Worm (Caenorhabditis elegans) whole organism, young adult: ENCODE measurements around the gene cpz-2.

Experiments
- B0261.1 ChIP-seq: sonication (generic microtip); optimal IDR thresholded peaks from 2 replicates; lab custom pipeline; 2016; ENCODE audit warnings: mild to moderate bottlenecking, missing genetic modification characterization, moderate library complexity, missing compliant biosample characterization
- C06A6.2 ChIP-seq: fragments of 200-800 bp; sonication (Bioruptor generic); conservative IDR thresholded peaks from 2 replicates; pipeline ENCODE4 v1.3.6; 2022; ENCODE audit warnings: missing genetic modification characterization, missing compliant biosample characterization
- F10E7.11 ChIP-seq: sonication (generic microtip); optimal IDR thresholded peaks from 2 replicates; lab custom pipeline; 2017; ENCODE audit warnings: mild to moderate bottlenecking, missing genetic modification characterization, moderate library complexity, missing compliant biosample characterization
- K11D2.4 ChIP-seq: fragments of 200-800 bp; sonication (Bioruptor generic); IDR thresholded peaks from 2 replicates; pipeline ENCODE4 v1.3.6; 2022; ENCODE audit warnings: missing genetic modification reagents, missing genetic modification characterization, missing compliant biosample characterization
- T26A5.8 ChIP-seq: sonication (generic microtip); optimal IDR thresholded peaks from 2 replicates; lab custom pipeline; 2016; ENCODE audit warnings: missing genetic modification characterization, missing compliant biosample characterization
- Y56A3A.18 ChIP-seq: fragments of 200-800 bp; sonication (Bioruptor generic); IDR thresholded peaks from 2 replicates; pipeline ENCODE4 v1.3.6; 2022; ENCODE audit warnings: missing genetic modification reagents, missing genetic modification characterization, missing compliant biosample characterization
- Y95B8A.8 ChIP-seq: fragments of 200-800 bp; sonication (Bioruptor generic); IDR thresholded peaks from 2 replicates; pipeline ENCODE4 v1.3.6; 2022; ENCODE audit warnings: missing genetic modification reagents, missing genetic modification characterization, missing compliant biosample characterization
- aptf-2 ChIP-seq: fragments of 200-800 bp; sonication (Bioruptor generic); conservative IDR thresholded peaks from 2 replicates; pipeline ENCODE4 v1.3.6; 2022; ENCODE audit warnings: missing genetic modification reagents, missing genetic modification characterization, missing compliant biosample characterization
- bed-1 ChIP-seq: fragments of 200-800 bp; sonication (Bioruptor generic); IDR thresholded peaks from 2 replicates; pipeline ENCODE4 v1.3.6; 2022; ENCODE audit warnings: missing genetic modification reagents, missing genetic modification characterization, missing compliant biosample characterization
- cebp-1 ChIP-seq, 2 experiments: fragments of 200-800 bp in 1 of 2; sonication (Bioruptor generic) in 1 of 2; sonication (generic microtip) in 1 of 2; IDR thresholded peaks in 1 of 2; optimal IDR thresholded peaks in 1 of 2; 2 replicates each; pipeline versions ENCODE4 v1.3.6 to Lab custom; 2017 to 2022; ENCODE audit warnings: missing compliant biosample characterization in 2 of 2, missing genetic modification characterization in 2 of 2, mild to moderate bottlenecking in 1 of 2, missing genetic modification reagents in 1 of 2, moderate library complexity in 1 of 2
- ceh-27 ChIP-seq: fragments of 200-800 bp; sonication (Bioruptor generic); optimal IDR thresholded peaks from 2 replicates; lab custom pipeline; 2018; ENCODE audit warnings: mild to moderate bottlenecking, missing genetic modification characterization, moderate library complexity, missing compliant biosample characterization
- ceh-58 ChIP-seq: fragments of 200-800 bp; sonication (Bioruptor generic); IDR thresholded peaks from 2 replicates; pipeline ENCODE4 v1.3.6; 2022; ENCODE audit warnings: missing genetic modification characterization, missing compliant biosample characterization
- ceh-79 ChIP-seq: sonication (generic microtip); optimal IDR thresholded peaks from 2 replicates; lab custom pipeline; 2017; ENCODE audit warnings: mild to moderate bottlenecking, missing genetic modification characterization, missing compliant biosample characterization
- ceh-91 ChIP-seq: fragments of 200-800 bp; sonication (Bioruptor generic); IDR thresholded peaks from 2 replicates; pipeline ENCODE4 v1.3.6; 2022; ENCODE audit warnings: missing genetic modification reagents, missing genetic modification characterization, missing compliant biosample characterization
- dox-1 ChIP-seq: fragments of 200-800 bp; sonication (Bioruptor generic); IDR thresholded peaks from 2 replicates; pipeline ENCODE4 v1.3.6; 2022; ENCODE audit warnings: missing genetic modification reagents, missing genetic modification characterization, missing compliant biosample characterization
- dpff-1 ChIP-seq: sonication (generic microtip); optimal IDR thresholded peaks from 2 replicates; lab custom pipeline; 2017; ENCODE audit warnings: mild to moderate bottlenecking, missing genetic modification characterization, missing compliant biosample characterization
- egl-18 ChIP-seq: fragments of 200-800 bp; sonication (Bioruptor generic); IDR thresholded peaks from 2 replicates; pipeline ENCODE4 v1.3.6; 2022; ENCODE audit warnings: missing genetic modification reagents, missing genetic modification characterization, missing compliant biosample characterization
- ekl-4 ChIP-seq: fragments of 200-800 bp; sonication (Bioruptor generic); IDR thresholded peaks from 2 replicates; pipeline ENCODE4 v1.3.6; 2022; ENCODE audit warnings: missing genetic modification reagents, missing genetic modification characterization, missing compliant biosample characterization
- ets-4 ChIP-seq: fragments of 200-800 bp; sonication (Bioruptor generic); optimal IDR thresholded peaks from 2 replicates; lab custom pipeline; 2018; ENCODE audit warnings: mild to moderate bottlenecking, missing genetic modification characterization, missing compliant biosample characterization
- let-607 ChIP-seq, 2 experiments: fragments of 200-800 bp in 1 of 2; sonication (Bioruptor generic) in 1 of 2; sonication (generic microtip) in 1 of 2; optimal IDR thresholded peaks; 2 replicates each; lab custom pipeline; 2016 to 2018; ENCODE audit warnings: mild to moderate bottlenecking in 2 of 2, missing compliant biosample characterization in 2 of 2, missing genetic modification characterization in 2 of 2, moderate library complexity in 2 of 2, missing genotype in 1 of 2
- lin-26 ChIP-seq: fragments of 200-800 bp; sonication (Bioruptor generic); IDR thresholded peaks from 2 replicates; pipeline ENCODE4 v1.3.6; 2022; ENCODE audit warnings: missing genetic modification reagents, missing genetic modification characterization, missing compliant biosample characterization
- lin-40 ChIP-seq: sonication (generic microtip); optimal IDR thresholded peaks from 2 replicates; lab custom pipeline; 2016; ENCODE audit warnings: missing genetic modification characterization, mild to moderate bottlenecking, missing compliant biosample characterization, missing genotype, missing genetic modification reagents
- lin-54 ChIP-seq: fragments of 200-800 bp; sonication (Bioruptor generic); optimal IDR thresholded peaks from 2 replicates; lab custom pipeline; 2018; ENCODE audit warnings: mild to moderate bottlenecking, missing genetic modification characterization, missing compliant biosample characterization
- lsl-1 ChIP-seq: fragments of 200-800 bp; sonication (Bioruptor generic); optimal IDR thresholded peaks from 2 replicates; lab custom pipeline; 2018; ENCODE audit warnings: mild to moderate bottlenecking, missing genetic modification characterization, moderate library complexity, missing compliant biosample characterization
- madf-6 ChIP-seq: fragments of 200-800 bp; sonication (Bioruptor generic); IDR thresholded peaks from 2 replicates; pipeline ENCODE4 v1.3.6; 2022; ENCODE audit warnings: missing genetic modification reagents, missing genetic modification characterization, missing compliant biosample characterization
- madf-8 ChIP-seq: fragments of 200-800 bp; sonication (Bioruptor generic); conservative IDR thresholded peaks from 2 replicates; pipeline ENCODE4 v1.3.6; 2022; ENCODE audit warnings: missing genetic modification reagents, missing genetic modification characterization, missing compliant biosample characterization
- mcd-1 ChIP-seq: fragments of 200-800 bp; sonication (Bioruptor generic); IDR thresholded peaks from 2 replicates; pipeline ENCODE4 v1.3.6; 2022; ENCODE audit warnings: missing genetic modification reagents, missing genetic modification characterization, missing compliant biosample characterization
- mel-28 ChIP-seq: sonication (generic microtip); optimal IDR thresholded peaks from 2 replicates; lab custom pipeline; 2016; ENCODE audit warnings: borderline replicate concordance, mild to moderate bottlenecking, missing genetic modification characterization, missing compliant biosample characterization
- mes-4 ChIP-seq: sonication (generic microtip); optimal IDR thresholded peaks from 2 replicates; lab custom pipeline; 2016; ENCODE audit warnings: missing genotype, missing genetic modification characterization, missing compliant biosample characterization
- nfya-2 ChIP-seq: fragments of 200-800 bp; sonication (Bioruptor generic); IDR thresholded peaks from 2 replicates; pipeline ENCODE4 v1.3.6; 2022; ENCODE audit warnings: missing genetic modification reagents, missing genetic modification characterization, missing compliant biosample characterization
- nhr-179 ChIP-seq: sonication (generic microtip); optimal IDR thresholded peaks from 2 replicates; lab custom pipeline; 2016; ENCODE audit warnings: mild to moderate bottlenecking, missing genetic modification characterization, missing compliant biosample characterization
- nhr-80 ChIP-seq: sonication (generic microtip); optimal IDR thresholded peaks from 2 replicates; lab custom pipeline; 2016; ENCODE audit warnings: missing genetic modification characterization, missing compliant biosample characterization
- pbrm-1 ChIP-seq: fragments of 200-800 bp; sonication (Bioruptor generic); IDR thresholded peaks from 2 replicates; pipeline ENCODE4 v1.3.6; 2022; ENCODE audit warnings: missing genetic modification reagents, missing genetic modification characterization, missing compliant biosample characterization
- pha-4 ChIP-seq: fragments of 150-350 bp; sonication (generic microtip); optimal IDR thresholded peaks from 2 replicates; lab custom pipeline; 2014; ENCODE audit warnings: missing biosample characterization, missing genetic modification reagents, missing genetic modification characterization
- snpc-1.3 ChIP-seq: sonication (generic microtip); optimal IDR thresholded peaks from 2 replicates; lab custom pipeline; 2017; ENCODE audit warnings: missing genetic modification characterization, mild to moderate bottlenecking, missing compliant biosample characterization, antibody characterized with exemption, moderate library complexity, missing genotype, missing genetic modification reagents; ENCODE audit not compliant: insufficient read depth
- snpc-3.4 ChIP-seq: sonication (generic microtip); optimal IDR thresholded peaks from 2 replicates; lab custom pipeline; 2017; ENCODE audit warnings: missing genetic modification characterization, mild to moderate bottlenecking, missing compliant biosample characterization, antibody characterized with exemption, moderate library complexity, missing genotype, missing genetic modification reagents
- unc-130 ChIP-seq: sonication (generic microtip); optimal IDR thresholded peaks from 2 replicates; lab custom pipeline; 2016; ENCODE audit warnings: missing genetic modification reagents, missing genetic modification characterization, missing compliant biosample characterization
- xnd-1 ChIP-seq: sonication (generic microtip); optimal IDR thresholded peaks from 2 replicates; lab custom pipeline; 2016; ENCODE audit warnings: missing genotype, missing genetic modification reagents, missing genetic modification characterization, missing compliant biosample characterization
- zfh-2 ChIP-seq: fragments of 200-800 bp; sonication (Bioruptor generic); conservative IDR thresholded peaks from 2 replicates; pipeline ENCODE4 v1.3.6; 2022; ENCODE audit warnings: missing genetic modification reagents, missing genetic modification characterization, missing compliant biosample characterization
- zim-3 ChIP-seq: sonication (generic microtip); optimal IDR thresholded peaks from 2 replicates; lab custom pipeline; 2017; ENCODE audit warnings: mild to moderate bottlenecking, missing genetic modification characterization, moderate library complexity, missing compliant biosample characterization
- ztf-22 ChIP-seq: fragments of 200-800 bp; sonication (Bioruptor generic); optimal IDR thresholded peaks from 2 replicates; lab custom pipeline; 2018; ENCODE audit warnings: mild to moderate bottlenecking, missing genetic modification characterization, moderate library complexity, missing compliant biosample characterization
- ztf-26 ChIP-seq: sonication (generic microtip); optimal IDR thresholded peaks from 2 replicates; lab custom pipeline; 2017; ENCODE audit warnings: missing genetic modification characterization, missing compliant biosample characterization
- ztf-6 ChIP-seq: fragments of 200-800 bp; sonication (Bioruptor generic); IDR thresholded peaks from 2 replicates; pipeline ENCODE4 v1.3.6; 2022; ENCODE audit warnings: missing genetic modification reagents, missing genetic modification characterization, missing compliant biosample characterization

Gene cpz-2

DNA sequence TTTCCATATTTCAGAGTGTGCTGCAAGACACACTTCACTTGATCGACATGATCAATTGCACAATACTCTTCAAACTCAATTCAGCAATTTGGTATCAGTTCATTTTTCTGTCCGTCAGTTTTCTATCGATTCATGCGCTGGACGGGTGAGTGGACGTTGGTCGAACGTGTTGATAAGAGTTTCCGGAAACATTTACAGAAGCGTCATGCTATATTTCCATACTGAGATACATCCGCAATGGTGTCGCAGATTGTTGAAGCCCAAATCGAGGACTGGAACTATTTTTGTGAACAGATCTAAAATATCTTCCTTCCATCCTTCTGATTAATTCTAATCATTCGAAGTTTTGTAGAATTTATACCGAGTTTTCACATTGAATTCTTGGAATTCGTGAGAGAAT lies 11.3 kb upstream of the cpz-2 start (continued):
- TF ChIP-seq xnd-1 (tag; lab: Kevin White, UChicago) (no peak), lin-40 (tag; lab: Kevin White, UChicago) (no peak), ceh-58 (no peak)

DNA sequence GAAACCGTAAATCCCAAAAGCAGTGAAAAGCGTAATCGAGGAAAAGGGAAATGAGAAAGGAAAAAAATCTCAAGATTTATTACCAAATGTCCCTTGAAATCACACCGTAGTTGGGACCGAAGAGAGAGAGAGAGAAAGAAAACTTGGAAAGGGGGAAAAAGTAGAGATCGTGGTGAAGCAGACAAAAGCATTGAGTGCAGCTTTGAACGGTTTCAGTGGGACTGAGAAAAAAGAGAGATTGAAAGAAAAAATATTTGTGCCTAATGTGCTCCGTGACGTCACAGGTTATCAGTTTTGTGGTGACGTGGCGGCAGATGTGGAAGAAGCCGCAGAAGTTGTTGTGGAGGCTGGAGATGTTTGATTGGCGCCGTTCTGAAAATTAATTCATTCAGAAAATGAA lies 10.7 kb upstream of the cpz-2 start:
- TF ChIP-seq bed-1 (GFP tag; lab: Robert Waterston, UW): no peak
- no peak for TF ChIP-seq K11D2.4 (GFP tag; lab: Robert Waterston, UW)
- 0 out of 2 replicates have a peak, but pooled peaks have one; percentile 52 for TF ChIP-seq Y56A3A.18 (GFP tag; lab: Robert Waterston, UW)

DNA sequence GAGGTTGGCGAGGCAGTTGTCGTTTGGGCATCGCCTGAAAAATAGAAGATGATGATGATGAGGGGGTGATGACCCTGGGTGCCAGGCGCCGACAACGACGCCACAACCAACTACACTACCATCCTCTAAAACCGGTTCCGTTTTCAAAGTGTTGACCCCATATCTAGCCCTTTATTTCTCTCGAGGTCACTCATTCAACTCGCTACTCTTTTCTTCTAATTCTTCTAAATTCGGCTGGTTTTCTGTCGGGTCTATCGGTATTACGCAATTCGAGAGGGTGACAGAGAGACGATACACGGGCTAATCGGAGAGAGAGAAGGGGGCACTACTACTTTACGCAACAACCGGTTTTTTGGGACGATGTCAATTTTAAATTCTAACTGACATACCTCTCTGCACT lies 9.7 kb upstream of the cpz-2 start:
- peak; percentile 49 for TF ChIP-seq lin-40 (tag; lab: Kevin White, UChicago)
- no peak for TF ChIP-seq nhr-80
- no peak for TF ChIP-seq cebp-1 (GFP tag; IDR thresholded peaks at IDR 0.05; lab: Robert Waterston, UW)
- peak; percentile 81 for TF ChIP-seq cebp-1 (tag; optimal IDR thresholded peaks at IDR 0.05; lab: Kevin White, UChicago)
- no peak for TF ChIP-seq let-607 (tag; optimal IDR thresholded peaks at IDR 0.05; lab: Kevin White, UChicago)
- peak; percentile 21; the same call in 1 of the 2 replicates for TF ChIP-seq lin-26 (GFP tag; lab: Robert Waterston, UW)
- TF ChIP-seq pbrm-1 (GFP tag; lab: Robert Waterston, UW): no peak
- no peak for TF ChIP-seq ekl-4 (GFP tag; lab: Robert Waterston, UW)
- no peak for TF ChIP-seq bed-1 (GFP tag; lab: Robert Waterston, UW)
- no peak for TF ChIP-seq madf-8 (GFP tag; lab: Robert Waterston, UW)
- no peak for TF ChIP-seq T26A5.8 (tag; lab: Kevin White, UChicago)
- TF ChIP-seq zim-3 (tag; lab: Kevin White, UChicago): no peak
- no peak for TF ChIP-seq ztf-6 (GFP tag; lab: Robert Waterston, UW)
- no peak for TF ChIP-seq nhr-179 (tag; lab: Kevin White, UChicago)
- TF ChIP-seq unc-130 (GFP tag; lab: Kevin White, UChicago): no peak
- peak; percentile 64 for TF ChIP-seq ceh-27 (GFP tag; lab: Kevin White, UChicago)
- no peak for TF ChIP-seq ets-4 (GFP tag; lab: Kevin White, UChicago)
- TF ChIP-seq ztf-26 (tag; lab: Kevin White, UChicago): peak; percentile 48
- TF ChIP-seq ceh-79 (tag; lab: Kevin White, UChicago): no peak
- TF ChIP-seq pha-4 (tag; lab: Kevin White, UChicago): no peak
- no peak for TF ChIP-seq Y95B8A.8 (GFP tag; lab: Robert Waterston, UW)
- TF ChIP-seq C06A6.2 (GFP tag; lab: Robert Waterston, UW): no peak
- TF ChIP-seq ceh-91 (GFP tag; lab: Robert Waterston, UW): no peak
- TF ChIP-seq lin-54 (GFP tag; lab: Kevin White, UChicago): no peak
- TF ChIP-seq dox-1 (GFP tag; lab: Robert Waterston, UW): no peak
- TF ChIP-seq F10E7.11 (tag; lab: Kevin White, UChicago): no peak
- TF ChIP-seq lsl-1 (GFP tag; lab: Kevin White, UChicago): no peak

DNA sequence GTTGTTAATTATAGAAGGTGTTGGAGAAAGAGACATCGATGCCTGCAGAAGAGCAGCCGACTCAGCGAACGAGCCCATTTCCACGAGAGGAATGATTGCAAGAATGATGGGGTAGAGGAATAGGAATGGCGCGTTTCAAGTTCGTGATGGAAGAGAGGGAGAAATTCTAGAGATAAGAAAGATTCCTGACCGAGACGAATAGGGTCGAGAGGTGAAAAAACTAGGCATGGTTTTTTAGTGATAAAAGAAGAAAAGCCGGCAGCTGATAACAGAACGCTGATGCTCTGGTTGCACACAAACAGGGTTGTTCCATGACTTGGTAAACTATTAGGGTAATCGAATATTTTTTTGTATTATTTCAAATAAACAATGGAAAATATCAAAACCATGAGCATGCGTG lies 8.2 kb upstream of the cpz-2 start:
- TF ChIP-seq nfya-2 (GFP tag; lab: Robert Waterston, UW) (no peak), mcd-1 (GFP tag; lab: Robert Waterston, UW) (no peak), B0261.1 (tag; lab: Kevin White, UChicago) (no peak), egl-18 (GFP tag; lab: Robert Waterston, UW) (no peak), madf-6 (no peak), pbrm-1 (GFP tag; lab: Robert Waterston, UW) (no peak), snpc-3.4 (tag; lab: Kevin White, UChicago) (no peak), aptf-2 (GFP tag; lab: Robert Waterston, UW) (no peak), F10E7.11 (tag; lab: Kevin White, UChicago) (no peak), zfh-2 (GFP tag; lab: Robert Waterston, UW) (peak; percentile 50; the same call in 1 of the 2 replicates), cebp-1 (GFP tag; IDR thresholded peaks at IDR 0.05; lab: Robert Waterston, UW) (no peak), cebp-1 (tag; optimal IDR thresholded peaks at IDR 0.05; lab: Kevin White, UChicago) (peak; percentile 13), snpc-1.3 (tag; lab: Kevin White, UChicago) (no peak), ztf-22 (GFP tag; lab: Kevin White, UChicago) (peak; percentile 52), mel-28 (no peak), dpff-1 (tag; lab: Kevin White, UChicago) (no peak), mes-4 (tag; lab: Kevin White, UChicago) (no peak), lin-26 (GFP tag; lab: Robert Waterston, UW) (no peak)
